Fruit fly (Drosophila melanogaster) whole organism, pupa: ENCODE data around the gene beat-Ib.
A peak's percentile ranks its signal among the peaks of the same experiment; 100 is the strongest.

ENCODE experiments used
- CG12605 ChIP-seq: fragments of 200-800 bp; sonication (Bioruptor generic); IDR thresholded peaks from 2 replicates; pipeline ENCODE4 v1.3.6; 2022; ENCODE audit warnings: missing biosample characterization, missing genetic modification characterization
- CG15710 ChIP-seq: fragments of 200-800 bp; sonication (Bioruptor generic); optimal IDR thresholded peaks from 2 replicates; lab custom pipeline; 2018; ENCODE audit warnings: missing biosample characterization, mild to moderate bottlenecking, missing genetic modification characterization, moderate library complexity
- CG34367 ChIP-seq: fragments of 200-800 bp; sonication (Bioruptor generic); optimal IDR thresholded peaks from 2 replicates; lab custom pipeline; 2018; ENCODE audit warnings: missing biosample characterization, mild to moderate bottlenecking, missing genetic modification characterization
- CG4496 ChIP-seq: fragments of 200-800 bp; sonication (Bioruptor generic); IDR thresholded peaks from 3 replicates; pipeline ENCODE4 v1.3.6; 2022; ENCODE audit warnings: missing biosample characterization, missing genetic modification characterization
- D1 ChIP-seq: fragments of 200-800 bp; sonication (Bioruptor generic); optimal IDR thresholded peaks from 2 replicates; lab custom pipeline; 2018; ENCODE audit warnings: missing biosample characterization, mild to moderate bottlenecking, missing genetic modification characterization, moderate library complexity
- EcR ChIP-seq: fragments of 200-800 bp; sonication (Bioruptor generic); optimal IDR thresholded peaks from 3 replicates; lab custom pipeline; 2019; ENCODE audit warnings: missing biosample characterization, missing genetic modification characterization, mild to moderate bottlenecking, moderate library complexity, missing genetic modification reagents
- Pif1A ChIP-seq: fragments of 200-800 bp; sonication (Bioruptor generic); optimal IDR thresholded peaks from 3 replicates; lab custom pipeline; 2016; ENCODE audit warnings: missing biosample characterization, missing genetic modification characterization
- Snoo ChIP-seq: fragments of 200-800 bp; sonication (Bioruptor generic); optimal IDR thresholded peaks from 3 replicates; lab custom pipeline; 2017; ENCODE audit warnings: missing biosample characterization, mild to moderate bottlenecking, missing genetic modification characterization, inconsistent platforms
- fd96Ca ChIP-seq: fragments of 200-800 bp; sonication (Bioruptor generic); IDR thresholded peaks from 3 replicates; pipeline ENCODE4 v1.3.6; 2022; ENCODE audit warnings: missing biosample characterization, missing genetic modification characterization
- gl ChIP-seq: fragments of 200-800 bp; sonication (Bioruptor generic); optimal IDR thresholded peaks from 2 replicates; lab custom pipeline; 2018; ENCODE audit warnings: missing biosample characterization, mild to moderate bottlenecking, missing genetic modification characterization
- rn ChIP-seq: fragments of 200-800 bp; sonication (Bioruptor generic); IDR thresholded peaks from 2 replicates; pipeline ENCODE4 v1.3.6; 2022; ENCODE audit warnings: missing biosample characterization, missing genetic modification characterization

DNA sequence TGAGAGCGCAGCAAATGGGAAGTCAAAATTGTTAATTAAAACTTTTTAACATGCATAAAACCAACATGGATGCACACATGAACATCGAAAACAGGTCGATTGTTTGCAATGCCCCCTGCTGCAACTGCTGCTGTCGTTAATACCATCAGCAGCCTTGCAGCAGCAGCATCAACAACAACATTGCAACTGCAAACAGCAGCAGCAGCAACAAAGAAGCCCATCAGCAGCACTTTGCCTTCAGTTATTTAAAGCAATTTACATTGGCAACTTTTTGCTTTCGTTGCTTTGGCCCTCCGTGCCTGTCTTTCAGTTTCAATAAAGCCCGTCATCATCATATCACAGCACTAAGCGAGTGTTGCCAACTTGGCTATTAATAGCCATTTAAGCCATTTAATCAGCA is 54.9 kb downstream of the beat-Ib start:
- no peak for TF ChIP-seq CG4496 (GFP tag; lab: Robert Waterston, UW)
- TF ChIP-seq gl (tag; lab: Kevin White, UChicago) = no peak
- TF ChIP-seq EcR (GFP tag; lab: Kevin White, UChicago) = peak; percentile 17
- no peak for TF ChIP-seq Snoo (tag; lab: Kevin White, UChicago)
- no peak for TF ChIP-seq fd96Ca (GFP tag; lab: Robert Waterston, UW)
- TF ChIP-seq rn (GFP tag; lab: Robert Waterston, UW) = no peak
- no peak for TF ChIP-seq Pif1A (GFP tag; lab: Kevin White, UChicago)
- no peak for TF ChIP-seq D1 (tag; lab: Kevin White, UChicago)
- no peak for TF ChIP-seq CG15710 (tag; lab: Kevin White, UChicago)
- TF ChIP-seq CG34367 (tag; lab: Kevin White, UChicago) = no peak
- TF ChIP-seq CG12605 (GFP tag; lab: Robert Waterston, UW) = no peak
